Fruit fly (Drosophila melanogaster) whole organism, wandering third instar larva: Measurements from ENCODE around the gene Atat.

Experiments
- Abd-B ChIP-seq: fragments of >200 bp; optimal IDR thresholded peaks from 2 replicates; lab custom pipeline; 2017; ENCODE audit warnings: missing biosample characterization, missing genetic modification characterization
- CG32264 ChIP-seq: fragments of 200-800 bp; sonication (Bioruptor generic); optimal IDR thresholded peaks from 2 replicates; lab custom pipeline; 2016; ENCODE audit warnings: missing biosample characterization, missing genetic modification characterization
- CG9705 ChIP-seq: fragments of 200-800 bp; sonication (Bioruptor generic); optimal IDR thresholded peaks from 2 replicates; lab custom pipeline; 2018; ENCODE audit warnings: missing biosample characterization, mild to moderate bottlenecking, missing genetic modification characterization
- CrebA ChIP-seq: fragments of 200-800 bp; sonication (Bioruptor generic); optimal IDR thresholded peaks from 2 replicates; lab custom pipeline; 2016; ENCODE audit warnings: missing biosample characterization, mild to moderate bottlenecking, missing genetic modification characterization, borderline replicate concordance
- Dfd ChIP-seq: fragments of >200 bp; optimal IDR thresholded peaks from 2 replicates; lab custom pipeline; 2017; ENCODE audit warnings: missing biosample characterization, missing genetic modification characterization
- Dif ChIP-seq: fragments of 200-275, 200-300 bp; sonication (Bioruptor generic); optimal IDR thresholded peaks from 2 replicates; lab custom pipeline; 2018; ENCODE audit warnings: missing biosample characterization, missing genetic modification characterization; ENCODE audit not compliant: partially characterized antibody
- GATAd ChIP-seq: sonication (Bioruptor generic); optimal IDR thresholded peaks from 2 replicates; lab custom pipeline; 2016; ENCODE audit warnings: missing biosample characterization, missing genetic modification characterization
- HLH106 ChIP-seq: fragments of 200-800 bp; optimal IDR thresholded peaks from 3 replicates; lab custom pipeline; 2019; ENCODE audit warnings: missing biosample characterization, mild to moderate bottlenecking, missing genetic modification characterization, moderate library complexity
- Hnf4 ChIP-seq: fragments of 200-800 bp; sonication (Bioruptor generic); optimal IDR thresholded peaks from 2 replicates; lab custom pipeline; 2016; ENCODE audit warnings: missing biosample characterization, mild to moderate bottlenecking, missing genetic modification characterization
- Hr78 ChIP-seq: fragments of >200 bp; optimal IDR thresholded peaks from 2 replicates; lab custom pipeline; 2017; ENCODE audit warnings: missing biosample characterization, missing genetic modification characterization
- Hr83 ChIP-seq: fragments of 200-300 bp; sonication (Bioruptor generic); optimal IDR thresholded peaks from 2 replicates; lab custom pipeline; 2016; ENCODE audit warnings: missing biosample characterization, mild to moderate bottlenecking, missing genetic modification characterization, moderate library complexity; ENCODE audit not compliant: poor library complexity, severe bottlenecking
- Jra ChIP-seq: sonication (Bioruptor generic); optimal IDR thresholded peaks from 2 replicates; lab custom pipeline; 2016; ENCODE audit warnings: missing biosample characterization, missing genetic modification characterization
- Mio ChIP-seq: sonication (Bioruptor generic); optimal IDR thresholded peaks from 2 replicates; lab custom pipeline; 2016; ENCODE audit warnings: missing biosample characterization, missing genetic modification characterization
- Myc ChIP-seq: fragments of >200 bp; optimal IDR thresholded peaks from 2 replicates; lab custom pipeline; 2017
- N ChIP-seq: fragments of >200 bp; optimal IDR thresholded peaks from 2 replicates; lab custom pipeline; 2018; ENCODE audit warnings: missing biosample characterization, missing external identifiers, missing genetic modification characterization
- OdsH ChIP-seq: fragments of 200-800 bp; sonication (Bioruptor generic); optimal IDR thresholded peaks from 2 replicates; lab custom pipeline; 2016; ENCODE audit warnings: missing biosample characterization, mild to moderate bottlenecking, missing genetic modification characterization
- Rel ChIP-seq, 2 experiments: fragments of 200-800 bp; sonication (Bioruptor generic) in 1 of 2; optimal IDR thresholded peaks; 2 replicates in 1 of 2; 3 replicates in 1 of 2; lab custom pipeline; 2016 to 2019; ENCODE audit warnings: mild to moderate bottlenecking in 2 of 2, missing biosample characterization in 2 of 2, missing genetic modification characterization in 2 of 2, moderate library complexity in 1 of 2
- Sp1 ChIP-seq: fragments of 200-800 bp; sonication (Bioruptor generic); optimal IDR thresholded peaks from 3 replicates; lab custom pipeline; 2019; ENCODE audit warnings: missing biosample characterization, mild to moderate bottlenecking, missing genetic modification characterization, moderate library complexity
- Vsx2 ChIP-seq: fragments of 200-300, 225-300 bp; sonication (Bioruptor generic); optimal IDR thresholded peaks from 2 replicates; lab custom pipeline; 2018; ENCODE audit warnings: missing biosample characterization, missing genetic modification characterization; ENCODE audit not compliant: partially characterized antibody
- br ChIP-seq: fragments of 200-800 bp; sonication (Bioruptor generic); optimal IDR thresholded peaks from 2 replicates; lab custom pipeline; 2016; ENCODE audit warnings: missing biosample characterization, missing genetic modification characterization
- brk ChIP-seq: fragments of 200-800 bp; sonication (Bioruptor generic); optimal IDR thresholded peaks from 2 replicates; lab custom pipeline; 2016; ENCODE audit warnings: missing biosample characterization, mild to moderate bottlenecking, missing genetic modification characterization
- dl ChIP-seq, 2 experiments: fragments of 175-275, 200-275 bp in 1 of 2; fragments of 200-275 bp in 1 of 2; sonication (Bioruptor generic); optimal IDR thresholded peaks; lab custom pipeline; 2018; ENCODE audit warnings: mild to moderate bottlenecking in 2 of 2, missing biosample characterization in 2 of 2, missing genetic modification characterization in 2 of 2, moderate library complexity in 2 of 2; ENCODE audit not compliant: partially characterized antibody in 2 of 2, insufficient read depth in 1 of 2
- dmrt93B ChIP-seq: fragments of 200-800 bp; sonication (Bioruptor generic); optimal IDR thresholded peaks from 2 replicates; lab custom pipeline; 2018; ENCODE audit warnings: missing biosample characterization, mild to moderate bottlenecking, missing genetic modification characterization
- dsf ChIP-seq: sonication (Bioruptor generic); optimal IDR thresholded peaks from 2 replicates; lab custom pipeline; 2016; ENCODE audit warnings: missing biosample characterization, missing genetic modification characterization, borderline replicate concordance
- ey ChIP-seq: fragments of 200-800 bp; sonication (Bioruptor generic); optimal IDR thresholded peaks from 2 replicates; lab custom pipeline; 2016; ENCODE audit warnings: missing biosample characterization, missing genetic modification characterization
- foxo ChIP-seq, 2 experiments: fragments of 200-800 bp; sonication (Bioruptor generic); optimal IDR thresholded peaks; 2 replicates in 1 of 2; 3 replicates in 1 of 2; lab custom pipeline; 2016 to 2017; ENCODE audit warnings: missing biosample characterization in 2 of 2, missing genetic modification characterization in 2 of 2
- fru ChIP-seq: fragments of 200-800 bp; sonication (Bioruptor generic); optimal IDR thresholded peaks from 3 replicates; lab custom pipeline; 2016; ENCODE audit warnings: missing biosample characterization, mild to moderate bottlenecking, missing genetic modification characterization
- h ChIP-seq: fragments of 200-800 bp; sonication (Bioruptor generic); optimal IDR thresholded peaks from 3 replicates; lab custom pipeline; 2016; ENCODE audit warnings: missing biosample characterization, mild to moderate bottlenecking, missing genetic modification characterization
- jim ChIP-seq: fragments of 175-275, 200-325 bp; sonication (Bioruptor generic); optimal IDR thresholded peaks from 2 replicates; lab custom pipeline; 2016; ENCODE audit warnings: missing biosample characterization, mild to moderate bottlenecking, missing genetic modification characterization
- lola ChIP-seq: fragments of >200 bp; optimal IDR thresholded peaks from 2 replicates; lab custom pipeline; 2017; ENCODE audit warnings: missing biosample characterization, missing genetic modification characterization
- pan ChIP-seq: fragments of >200 bp; optimal IDR thresholded peaks from 2 replicates; lab custom pipeline; 2017
- psq ChIP-seq: fragments of 200-800 bp; sonication (Bioruptor generic); optimal IDR thresholded peaks from 3 replicates; lab custom pipeline; 2017; ENCODE audit warnings: missing biosample characterization, mild to moderate bottlenecking, missing genetic modification characterization, moderate library complexity
- rgr ChIP-seq: fragments of 200-800 bp; sonication (Bioruptor generic); optimal IDR thresholded peaks from 3 replicates; lab custom pipeline; 2016; ENCODE audit warnings: missing biosample characterization, mild to moderate bottlenecking, missing genetic modification characterization
- sage ChIP-seq: fragments of 200-800 bp; sonication (Bioruptor generic); optimal IDR thresholded peaks from 2 replicates; lab custom pipeline; 2016; ENCODE audit warnings: missing biosample characterization, mild to moderate bottlenecking, missing genetic modification characterization
- sv ChIP-seq: fragments of 200-800 bp; sonication (Bioruptor generic); optimal IDR thresholded peaks from 3 replicates; lab custom pipeline; 2016; ENCODE audit warnings: missing biosample characterization, missing genetic modification characterization
- tai ChIP-seq: sonication (Bioruptor generic); optimal IDR thresholded peaks from 2 replicates; lab custom pipeline; 2016; ENCODE audit warnings: missing biosample characterization, missing genetic modification characterization
- usp ChIP-seq: fragments of >200 bp; optimal IDR thresholded peaks from 2 replicates; lab custom pipeline; 2017; ENCODE audit warnings: missing biosample characterization, missing genetic modification characterization
- woc ChIP-seq: sonication (Bioruptor generic); optimal IDR thresholded peaks from 2 replicates; lab custom pipeline; 2016; ENCODE audit warnings: missing biosample characterization, mild to moderate bottlenecking, missing genetic modification characterization

The Atat gene

DNA sequence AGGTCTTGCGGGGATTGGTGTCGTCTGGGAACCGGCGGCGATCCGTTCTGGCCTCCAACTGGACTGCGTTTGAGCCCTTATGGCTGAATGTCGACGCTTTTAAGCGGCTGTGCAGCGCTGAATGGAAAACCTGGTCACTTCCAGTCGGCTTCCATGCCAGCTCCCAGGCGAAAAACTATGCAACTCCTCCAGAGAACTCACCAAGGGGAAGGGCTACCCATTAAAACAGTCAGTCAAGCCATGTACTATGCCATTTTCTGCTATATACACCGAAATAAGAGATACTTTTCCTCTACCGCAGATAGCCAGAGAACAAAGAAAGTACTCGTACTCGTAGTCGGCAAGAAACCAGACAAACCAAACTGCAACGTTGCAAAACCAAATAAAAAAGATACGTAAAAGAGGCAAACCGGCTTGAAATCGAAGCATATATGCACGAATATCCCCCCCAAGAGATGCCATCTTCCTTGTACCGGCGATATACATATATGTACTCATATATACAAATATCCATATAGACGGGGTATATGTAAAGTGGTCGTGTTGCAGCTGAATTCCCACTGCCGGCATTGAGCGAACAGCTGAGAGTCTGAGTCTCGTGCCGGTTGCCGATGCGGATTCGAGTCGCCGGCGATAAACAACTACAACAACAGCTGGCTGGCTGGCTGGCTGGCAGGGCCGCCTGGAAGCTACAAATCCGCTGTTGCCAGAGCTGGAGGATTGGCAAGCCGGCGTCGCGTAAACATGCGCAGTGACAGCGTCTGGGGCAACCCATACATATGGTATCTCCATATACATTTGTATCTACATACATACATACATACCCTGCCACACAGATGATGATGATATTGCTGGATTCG is 46.8 kb downstream of the Atat start, which contains the start of gene Hsp67Ba:
Hsp67Ba (minus strand) TSS at position 51 of the 860 bp plus-strand sequence.
- no peak for TF ChIP-seq brk (GFP tag; lab: Kevin White, UChicago)
- TF ChIP-seq Hr78 (GFP tag; lab: Kevin White, UChicago) = no peak
- no peak for TF ChIP-seq dl (GFP tag; optimal IDR thresholded peaks at IDR 0.05; lab: Kevin White, UChicago; ENCODE audit: insufficient read depth in 1 of 2, partially characterized antibody in 2 of 2)
- TF ChIP-seq Hr83 (GFP tag; lab: Kevin White, UChicago) = peak; percentile 26
- no peak for TF ChIP-seq Jra (GFP tag; lab: Kevin White, UChicago)
- no peak for TF ChIP-seq Mio (GFP tag; lab: Kevin White, UChicago)
- TF ChIP-seq sv = no peak
- no peak for TF ChIP-seq Rel (GFP tag; optimal IDR thresholded peaks at IDR 0.05; lab: Kevin White, UChicago)
- TF ChIP-seq Rel (tag; optimal IDR thresholded peaks at IDR 0.05; lab: Kevin White, UChicago) = no peak
- TF ChIP-seq rgr = no peak
- TF ChIP-seq Myc (lab: Kevin White, UChicago) = no peak
- TF ChIP-seq Vsx2 (GFP tag; lab: Kevin White, UChicago) = no peak
- TF ChIP-seq HLH106 (tag; lab: Kevin White, UChicago) = no peak
- TF ChIP-seq dmrt93B (GFP tag; lab: Kevin White, UChicago) = no peak
- TF ChIP-seq Dfd = no peak
- TF ChIP-seq Hnf4 (GFP tag; lab: Kevin White, UChicago) = no peak
- peak; percentile 51 for TF ChIP-seq Dif (GFP tag; lab: Kevin White, UChicago)
- no peak for TF ChIP-seq Abd-B
- TF ChIP-seq psq (GFP tag; lab: Kevin White, UChicago) = peak; percentile 49
- peak; percentile 11 for TF ChIP-seq woc
- no peak for TF ChIP-seq lola (GFP tag; lab: Kevin White, UChicago)
- TF ChIP-seq CG32264 = no peak
- no peak for TF ChIP-seq pan (lab: Kevin White, UChicago)
- peak; percentile 51 for TF ChIP-seq CrebA (GFP tag; lab: Kevin White, UChicago)
- TF ChIP-seq N (GFP tag; lab: Kevin White, UChicago) = no peak
- no peak for TF ChIP-seq foxo (GFP tag; optimal IDR thresholded peaks at IDR 0.05; lab: Kevin White, UChicago)
- no peak for TF ChIP-seq tai
- no peak for TF ChIP-seq Sp1 (GFP tag; lab: Kevin White, UChicago)
- no peak for TF ChIP-seq CG9705 (GFP tag; lab: Kevin White, UChicago)
- no peak for TF ChIP-seq usp (GFP tag; lab: Kevin White, UChicago)
- peak; percentile 22 for TF ChIP-seq fru (GFP tag; lab: Kevin White, UChicago)
- TF ChIP-seq br (GFP tag; lab: Kevin White, UChicago) = no peak
- TF ChIP-seq ey (GFP tag; lab: Kevin White, UChicago) = no peak
- no peak for TF ChIP-seq OdsH (GFP tag; lab: Kevin White, UChicago)
- no peak for TF ChIP-seq GATAd (GFP tag; lab: Kevin White, UChicago)
- no peak for TF ChIP-seq sage (GFP tag; lab: Kevin White, UChicago)
- TF ChIP-seq jim (GFP tag; lab: Kevin White, UChicago) = no peak
- TF ChIP-seq dsf = no peak
- no peak for TF ChIP-seq h (GFP tag; lab: Kevin White, UChicago)
